Worm (Caenorhabditis elegans) whole organism, L1 larva: ENCODE measurements around the gene fbxc-58.

Experiments used
- C34B4.2 ChIP-seq: sonication (generic microtip); optimal IDR thresholded peaks from 2 replicates; lab custom pipeline; 2017; ENCODE audit warnings: mild to moderate bottlenecking, missing genetic modification characterization, missing compliant biosample characterization
- F16B12.6 ChIP-seq: fragments of 150-350 bp; optimal IDR thresholded peaks from 2 replicates; lab custom pipeline; 2014; ENCODE audit warnings: missing biosample characterization, missing genetic modification characterization
- blmp-1 ChIP-seq: fragments of 150-350 bp; optimal IDR thresholded peaks from 2 replicates; lab custom pipeline; 2014; ENCODE audit warnings: missing biosample characterization, missing genetic modification characterization
- ceh-8 ChIP-seq: fragments of 200-800 bp; sonication (Bioruptor generic); optimal IDR thresholded peaks from 2 replicates; lab custom pipeline; 2018; ENCODE audit warnings: mild to moderate bottlenecking, missing genetic modification characterization, moderate library complexity, missing compliant biosample characterization
- ceh-88 ChIP-seq: fragments of 200-800 bp; sonication (Bioruptor generic); IDR thresholded peaks from 2 replicates; pipeline ENCODE4 v1.3.6; 2022; ENCODE audit warnings: missing genetic modification characterization, missing compliant biosample characterization
- dpl-1 ChIP-seq, 3 experiments: fragments of 150-350 bp in 2 of 3; sonication (generic microtip) in 1 of 3; optimal IDR thresholded peaks; 2 replicates each; lab custom pipeline; 2014 to 2017; ENCODE audit warnings: missing biosample characterization in 3 of 3, missing genetic modification characterization in 3 of 3, missing genetic modification reagents in 3 of 3
- dsc-1 ChIP-seq: sonication (generic microtip); optimal IDR thresholded peaks from 2 replicates; lab custom pipeline; 2016; ENCODE audit warnings: mild to moderate bottlenecking, missing genetic modification characterization, missing compliant biosample characterization
- efl-1 ChIP-seq, 4 experiments: fragments of 150-350 bp; optimal IDR thresholded peaks in 3 of 4; peaks in 1 of 4; 1 replicate in 1 of 4; 2 replicates in 3 of 4; lab custom pipeline; 2014; ENCODE audit warnings: missing biosample characterization in 2 of 4, missing genetic modification characterization in 2 of 4, missing genetic modification reagents in 2 of 4
- efl-3 ChIP-seq: fragments of 200-800 bp; sonication (Bioruptor generic); optimal IDR thresholded peaks from 2 replicates; lab custom pipeline; 2018; ENCODE audit warnings: mild to moderate bottlenecking, missing genetic modification characterization, missing compliant biosample characterization
- egl-13 ChIP-seq: sonication (generic microtip); optimal IDR thresholded peaks from 2 replicates; lab custom pipeline; 2016; ENCODE audit warnings: missing genotype, missing genetic modification reagents, missing genetic modification characterization, missing compliant biosample characterization
- egl-27 ChIP-seq, 2 experiments: fragments of 150-350 bp in 1 of 2; sonication (generic microtip); optimal IDR thresholded peaks; 3 replicates each; lab custom pipeline; 2017 to 2018; ENCODE audit warnings: missing biosample characterization in 2 of 2, missing genetic modification characterization in 2 of 2, missing genetic modification reagents in 2 of 2
- elt-3 ChIP-seq, 6 experiments: fragments of 150-350 bp in 1 of 6; sonication (generic microtip); optimal IDR thresholded peaks; 2 replicates each; lab custom pipeline; 2017 to 2018; ENCODE audit warnings: missing biosample characterization in 6 of 6, missing genetic modification characterization in 6 of 6, inconsistent platforms in 1 of 6
- fkh-8 ChIP-seq: sonication (generic microtip); optimal IDR thresholded peaks from 2 replicates; lab custom pipeline; 2016; ENCODE audit warnings: mild to moderate bottlenecking, missing genetic modification characterization, missing compliant biosample characterization
- hlh-17 ChIP-seq: fragments of 200-800 bp; sonication (Bioruptor generic); optimal IDR thresholded peaks from 2 replicates; lab custom pipeline; 2018; ENCODE audit warnings: missing genetic modification characterization, mild to moderate bottlenecking, missing compliant biosample characterization, moderate library complexity, borderline replicate concordance
- hpl-2 ChIP-seq: fragments of 150-350 bp; optimal IDR thresholded peaks from 2 replicates; lab custom pipeline; 2014; ENCODE audit warnings: missing biosample characterization, missing genetic modification reagents, missing genetic modification characterization
- irx-1 ChIP-seq: sonication (generic microtip); optimal IDR thresholded peaks from 2 replicates; lab custom pipeline; 2016; ENCODE audit warnings: missing genetic modification characterization, missing compliant biosample characterization
- jun-1 ChIP-seq: fragments of 150-350 bp; optimal IDR thresholded peaks from 2 replicates; lab custom pipeline; 2014; ENCODE audit warnings: missing biosample characterization, missing genetic modification reagents, missing genetic modification characterization
- lin-13 ChIP-seq: fragments of 150-350 bp; optimal IDR thresholded peaks from 2 replicates; lab custom pipeline; 2014; ENCODE audit warnings: missing biosample characterization, missing genetic modification reagents, missing genetic modification characterization
- lin-14 ChIP-seq: fragments of 200-800 bp; sonication (Bioruptor generic); optimal IDR thresholded peaks from 2 replicates; lab custom pipeline; 2018; ENCODE audit warnings: mild to moderate bottlenecking, missing genetic modification characterization, moderate library complexity, missing compliant biosample characterization
- lin-35 ChIP-seq, 2 experiments: fragments of 150-350 bp; optimal IDR thresholded peaks; 2 replicates each; lab custom pipeline; 2014; ENCODE audit warnings: missing biosample characterization in 2 of 2, missing genetic modification characterization in 2 of 2, missing genetic modification reagents in 2 of 2
- lin-39 ChIP-seq: fragments of 150-350 bp; optimal IDR thresholded peaks from 2 replicates; lab custom pipeline; 2014; ENCODE audit warnings: missing biosample characterization, missing genetic modification reagents, missing genetic modification characterization
- mab-9 ChIP-seq: fragments of 200-800 bp; sonication (Bioruptor generic); IDR thresholded peaks from 2 replicates; pipeline ENCODE4 v1.3.6; 2022; ENCODE audit warnings: missing genetic modification reagents, missing genetic modification characterization, missing compliant biosample characterization
- mef-2 ChIP-seq: fragments of 150-350 bp; optimal IDR thresholded peaks from 2 replicates; lab custom pipeline; 2014; ENCODE audit warnings: missing biosample characterization, missing genetic modification characterization
- nhr-12 ChIP-seq: sonication (generic microtip); optimal IDR thresholded peaks from 2 replicates; lab custom pipeline; 2017; ENCODE audit warnings: missing biosample characterization, missing genetic modification characterization
- nhr-19 ChIP-seq: fragments of 200-800 bp; sonication (Bioruptor generic); conservative IDR thresholded peaks from 2 replicates; pipeline ENCODE4 v1.3.6; 2022; ENCODE audit warnings: missing genetic modification characterization, missing compliant biosample characterization
- nhr-20 ChIP-seq: sonication (generic microtip); optimal IDR thresholded peaks from 2 replicates; lab custom pipeline; 2016; ENCODE audit warnings: mild to moderate bottlenecking, missing genetic modification characterization, missing compliant biosample characterization
- nhr-237 ChIP-seq: fragments of 150-350 bp; optimal IDR thresholded peaks from 2 replicates; lab custom pipeline; 2014; ENCODE audit warnings: missing biosample characterization, missing genetic modification characterization
- nhr-28 ChIP-seq: fragments of 150-350 bp; optimal IDR thresholded peaks from 2 replicates; lab custom pipeline; 2014; ENCODE audit warnings: missing biosample characterization, missing genetic modification characterization
- nhr-47 ChIP-seq: sonication (generic microtip); optimal IDR thresholded peaks from 2 replicates; lab custom pipeline; 2016; ENCODE audit warnings: mild to moderate bottlenecking, missing genetic modification characterization, moderate library complexity, missing compliant biosample characterization
- nhr-76 ChIP-seq: sonication (generic microtip); optimal IDR thresholded peaks from 2 replicates; lab custom pipeline; 2017; ENCODE audit warnings: missing biosample characterization, missing genetic modification characterization
- nhr-77 ChIP-seq: fragments of 150-350 bp; optimal IDR thresholded peaks from 2 replicates; lab custom pipeline; 2014; ENCODE audit warnings: missing biosample characterization, missing genetic modification characterization
- nhr-85 ChIP-seq: sonication (generic microtip); peaks from one replicate; lab custom pipeline; 2016; ENCODE audit warnings: missing genetic modification characterization, inconsistent platforms, missing compliant biosample characterization
- pax-3 ChIP-seq: fragments of 200-800 bp; sonication (Bioruptor generic); optimal IDR thresholded peaks from 2 replicates; lab custom pipeline; 2018; ENCODE audit warnings: mild to moderate bottlenecking, missing genetic modification characterization, moderate library complexity, missing compliant biosample characterization
- rnt-1 ChIP-seq: sonication (generic microtip); optimal IDR thresholded peaks from 2 replicates; lab custom pipeline; 2016; ENCODE audit warnings: mild to moderate bottlenecking, missing genetic modification characterization, moderate library complexity, missing compliant biosample characterization
- skn-1 ChIP-seq: fragments of 150-350 bp; optimal IDR thresholded peaks from 2 replicates; lab custom pipeline; 2014; ENCODE audit warnings: missing biosample characterization, missing genetic modification characterization
- snpc-4 ChIP-seq: fragments of 150-350 bp; optimal IDR thresholded peaks from 2 replicates; lab custom pipeline; 2014; ENCODE audit warnings: missing biosample characterization, missing genetic modification characterization
- sptf-1 ChIP-seq: fragments of 150-350 bp; optimal IDR thresholded peaks from 2 replicates; lab custom pipeline; 2014; ENCODE audit warnings: missing biosample characterization, missing genetic modification characterization
- sup-37 ChIP-seq: fragments of 200-800 bp; sonication (Bioruptor generic); optimal IDR thresholded peaks from 2 replicates; lab custom pipeline; 2018; ENCODE audit warnings: mild to moderate bottlenecking, missing genetic modification characterization, missing compliant biosample characterization
- swsn-7 ChIP-seq: sonication (generic microtip); optimal IDR thresholded peaks from 2 replicates; lab custom pipeline; 2016; ENCODE audit warnings: missing genetic modification characterization, missing compliant biosample characterization
- tlp-1 ChIP-seq: fragments of 150-350 bp; optimal IDR thresholded peaks from 2 replicates; lab custom pipeline; 2014; ENCODE audit warnings: missing biosample characterization, missing genetic modification characterization
- unc-130 ChIP-seq: fragments of 150-350 bp; optimal IDR thresholded peaks from 2 replicates; lab custom pipeline; 2017; ENCODE audit warnings: missing biosample characterization, missing genetic modification characterization, inconsistent platforms
- unc-30 ChIP-seq: sonication (generic microtip); optimal IDR thresholded peaks from 2 replicates; lab custom pipeline; 2017; ENCODE audit warnings: missing biosample characterization, missing genetic modification characterization
- unc-98 ChIP-seq: fragments of 200-800 bp; sonication (Bioruptor generic); IDR thresholded peaks from 2 replicates; pipeline ENCODE4 v1.3.6; 2022; ENCODE audit warnings: missing genetic modification characterization, missing compliant biosample characterization
- vab-15 ChIP-seq: sonication (generic microtip); optimal IDR thresholded peaks from 2 replicates; lab custom pipeline; 2017; ENCODE audit warnings: missing genotype, mild to moderate bottlenecking, missing genetic modification characterization, missing compliant biosample characterization
- xbp-1 ChIP-seq: sonication (generic microtip); optimal IDR thresholded peaks from 2 replicates; lab custom pipeline; 2016; ENCODE audit warnings: missing genetic modification characterization, missing compliant biosample characterization
- zip-4 ChIP-seq: fragments of 200-800 bp; sonication (Bioruptor generic); optimal IDR thresholded peaks from 2 replicates; lab custom pipeline; 2018; ENCODE audit warnings: mild to moderate bottlenecking, missing genetic modification characterization, moderate library complexity, missing compliant biosample characterization
- ztf-4 ChIP-seq: fragments of 150-350 bp; optimal IDR thresholded peaks from 2 replicates; lab custom pipeline; 2014; ENCODE audit warnings: missing biosample characterization, missing genetic modification characterization

fbxc-58 gene

ce11 chrIV:9381136-9381535 is 9.8 kb downstream of the fbxc-58 start, which contains the start of gene C10C5.5:
Gene C10C5.5 (plus strand): TSS chrIV:9381436.
- TF ChIP-seq fkh-8 (tag; lab: Kevin White, UChicago) (no peak), ceh-88 (GFP tag; lab: Robert Waterston, UW) (no peak), unc-98 (GFP tag; lab: Robert Waterston, UW) (no peak), xbp-1 (tag; lab: Kevin White, UChicago) (no peak), egl-13 (tag; lab: Kevin White, UChicago) (no peak), unc-30 (tag; lab: Kevin White, UChicago) (no peak), dsc-1 (tag; lab: Kevin White, UChicago) (no peak), sptf-1 (tag; lab: Kevin White, UChicago) (no peak), nhr-85 (tag; lab: Kevin White, UChicago) (no peak), nhr-47 (tag; lab: Kevin White, UChicago) (no peak)

DNA sequence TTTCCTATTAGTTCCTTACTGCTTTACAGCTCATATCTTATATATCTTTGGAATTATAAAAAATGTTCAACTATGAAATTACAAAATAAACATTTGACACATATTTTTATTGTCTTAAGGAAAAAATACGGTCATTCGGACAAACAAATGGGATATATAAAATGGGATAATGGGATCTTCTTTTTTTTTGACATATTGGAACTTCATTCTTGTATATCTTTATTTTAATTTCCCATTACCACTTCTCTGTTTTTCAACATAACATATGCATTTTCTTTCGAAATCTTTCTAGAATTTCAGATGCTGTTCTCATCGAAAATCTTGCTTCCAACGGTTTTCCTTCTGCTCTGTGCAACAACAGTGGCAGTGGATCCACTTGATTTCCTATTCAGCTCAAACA is 13.5 kb downstream of the fbxc-58 start, which contains the start of gene C10C5.7:
Gene C10C5.7, plus strand, starts transcription at position 301 of the 400 bp plus-strand sequence.
- TF ChIP-seq lin-39 (tag; lab: Kevin White, UChicago) (no peak), vab-15 (tag; lab: Kevin White, UChicago) (no peak), ztf-4 (tag; lab: Kevin White, UChicago) (no peak), unc-130 (tag; lab: Kevin White, UChicago) (no peak), mef-2 (tag; lab: Kevin White, UChicago) (no peak), mab-9 (GFP tag; lab: Robert Waterston, UW) (no peak)
- TF ChIP-seq, all 84 proteins: peak for 0

DNA sequence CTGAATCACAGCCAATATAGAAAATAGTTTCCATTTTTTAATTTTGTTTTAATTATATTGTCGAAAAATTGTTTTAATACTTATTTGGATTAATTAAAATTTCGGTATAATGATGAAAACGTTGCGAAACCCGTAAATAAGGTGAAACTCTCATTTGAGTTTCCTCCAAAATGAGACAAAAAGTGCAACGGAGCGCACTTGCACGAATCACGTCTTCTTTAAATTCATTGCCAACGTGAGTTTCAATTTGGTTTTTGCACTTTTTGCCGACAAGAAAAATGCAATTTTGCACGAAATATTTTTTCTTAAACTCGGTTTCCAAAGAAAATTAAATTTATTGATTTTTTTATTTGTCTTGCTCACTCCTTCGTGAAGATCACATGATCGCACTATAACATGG is 14.7 kb downstream of the fbxc-58 start, which contains the start of gene daf-15:
Gene daf-15, plus strand, starts transcription at position 171 of the 400 bp plus-strand sequence.
- no peak for TF ChIP-seq mab-9 (GFP tag; lab: Robert Waterston, UW)
- TF ChIP-seq efl-1 (optimal IDR thresholded peaks at IDR 0.05; lab: Kevin White, UChicago) = peak; percentile 83 to 97
- TF ChIP-seq efl-1 (GFP tag; optimal IDR thresholded peaks at IDR 0.05 in 1 of 2; lab: Kevin White, UChicago) = peak; percentile 97 to 100
- no peak for TF ChIP-seq sptf-1 (tag; lab: Kevin White, UChicago)
- no peak for TF ChIP-seq ceh-8 (GFP tag; lab: Kevin White, UChicago)
- TF ChIP-seq fkh-8 (tag; lab: Kevin White, UChicago) = peak; percentile 44
- TF ChIP-seq nhr-20 (tag; lab: Kevin White, UChicago) = peak; percentile 48
- TF ChIP-seq lin-39 (tag; lab: Kevin White, UChicago) = peak; percentile 36
- peak; percentile 65 for TF ChIP-seq skn-1 (tag; lab: Kevin White, UChicago)
- TF ChIP-seq lin-35 (GFP tag; optimal IDR thresholded peaks at IDR 0.05; lab: Kevin White, UChicago) = peak; percentile 95 to 98
- no peak for TF ChIP-seq zip-4 (GFP tag; lab: Kevin White, UChicago)
- TF ChIP-seq nhr-12 (tag; lab: Kevin White, UChicago) = no peak
- peak; percentile 67 for TF ChIP-seq nhr-47 (tag; lab: Kevin White, UChicago)
- TF ChIP-seq nhr-28 (tag; lab: Kevin White, UChicago) = no peak
- TF ChIP-seq C34B4.2 (tag; lab: Kevin White, UChicago) = no peak
- TF ChIP-seq lin-14 (GFP tag; lab: Kevin White, UChicago) = no peak
- peak; percentile 13 for TF ChIP-seq nhr-77 (tag; lab: Kevin White, UChicago)
- TF ChIP-seq egl-27 (tag; optimal IDR thresholded peaks at IDR 0.05; lab: Kevin White, UChicago) = no peak
- TF ChIP-seq nhr-76 = no peak
- no peak for TF ChIP-seq sup-37 (GFP tag; lab: Kevin White, UChicago)
- no peak for TF ChIP-seq efl-3 (GFP tag; lab: Kevin White, UChicago)
- peak; percentile 35 for TF ChIP-seq dsc-1 (tag; lab: Kevin White, UChicago)
- TF ChIP-seq tlp-1 (tag; lab: Kevin White, UChicago) = no peak
- no peak for TF ChIP-seq hlh-17 (GFP tag; lab: Kevin White, UChicago)
- no peak for TF ChIP-seq irx-1 (tag; lab: Kevin White, UChicago)
- peak; percentile 64 for TF ChIP-seq rnt-1 (tag; lab: Kevin White, UChicago)
- TF ChIP-seq swsn-7 (tag; lab: Kevin White, UChicago) = peak; percentile 45
- peak; percentile 90 to 96 (median 96) for TF ChIP-seq dpl-1 (GFP tag; optimal IDR thresholded peaks at IDR 0.05; lab: Kevin White, UChicago)
- TF ChIP-seq pax-3 (tag; lab: Kevin White, UChicago) = no peak
- peak in 2 of 6 experiments; percentile 9 to 30 for TF ChIP-seq elt-3 (tag; optimal IDR thresholded peaks at IDR 0.05; lab: Kevin White, UChicago)
- TF ChIP-seq egl-13 (tag; lab: Kevin White, UChicago) = peak; percentile 25
- no peak for TF ChIP-seq F16B12.6 (tag; lab: Kevin White, UChicago)
- no peak for TF ChIP-seq jun-1 (tag; lab: Kevin White, UChicago)
- TF ChIP-seq lin-13 = peak; percentile 40
- TF ChIP-seq hpl-2 = no peak
- peak; percentile 35 for TF ChIP-seq nhr-19 (GFP tag; lab: Robert Waterston, UW)
- peak; percentile 23 for TF ChIP-seq snpc-4 (tag; lab: Kevin White, UChicago)
- TF ChIP-seq mef-2 (tag; lab: Kevin White, UChicago) = no peak
- TF ChIP-seq xbp-1 (tag; lab: Kevin White, UChicago) = peak; percentile 68
- no peak for TF ChIP-seq nhr-237 (tag; lab: Kevin White, UChicago)
- peak; percentile 42 for TF ChIP-seq blmp-1
